Worm (Caenorhabditis elegans) whole organism, young adult: ENCODE measurements around the gene kap-1.

Source experiments
- B0019.2 ChIP-seq: fragments of 200-800 bp; sonication (Bioruptor generic); conservative IDR thresholded peaks from 2 replicates; pipeline ENCODE4 v1.3.6; 2022; ENCODE audit warnings: missing genetic modification reagents, missing genetic modification characterization, missing compliant biosample characterization
- D2030.7 ChIP-seq: fragments of 200-800 bp; sonication (Bioruptor generic); IDR thresholded peaks from 2 replicates; pipeline ENCODE4 v1.3.6; 2022; ENCODE audit warnings: missing genetic modification reagents, missing genetic modification characterization, missing compliant biosample characterization
- F23B12.7 ChIP-seq: sonication (generic microtip); optimal IDR thresholded peaks from 2 replicates; lab custom pipeline; 2017; ENCODE audit warnings: missing genetic modification characterization, mild to moderate bottlenecking, missing compliant biosample characterization, antibody characterized with exemption, moderate library complexity; ENCODE audit not compliant: insufficient read depth
- F33H1.4 ChIP-seq: fragments of 200-800 bp; sonication (Bioruptor generic); IDR thresholded peaks from 2 replicates; pipeline ENCODE4 v1.3.6; 2022; ENCODE audit warnings: missing genetic modification reagents, missing genetic modification characterization, missing compliant biosample characterization
- F37B4.10 ChIP-seq: fragments of 200-800 bp; sonication (Bioruptor generic); IDR thresholded peaks from 2 replicates; pipeline ENCODE4 v1.3.6; 2022; ENCODE audit warnings: missing genetic modification characterization, missing compliant biosample characterization
- F52B5.7 ChIP-seq: sonication (generic microtip); optimal IDR thresholded peaks from 2 replicates; lab custom pipeline; 2016; ENCODE audit warnings: mild to moderate bottlenecking, missing genetic modification characterization, missing compliant biosample characterization
- F55B11.4 ChIP-seq: sonication (generic microtip); optimal IDR thresholded peaks from 2 replicates; lab custom pipeline; 2016; ENCODE audit warnings: missing compliant biosample characterization, missing genetic modification characterization, borderline replicate concordance; ENCODE audit not compliant: insufficient read depth
- K11D2.4 ChIP-seq: fragments of 200-800 bp; sonication (Bioruptor generic); IDR thresholded peaks from 2 replicates; pipeline ENCODE4 v1.3.6; 2022; ENCODE audit warnings: missing genetic modification reagents, missing genetic modification characterization, missing compliant biosample characterization
- K12H6.12 ChIP-seq: fragments of 200-800 bp; sonication (Bioruptor generic); optimal IDR thresholded peaks from 2 replicates; lab custom pipeline; 2018; ENCODE audit warnings: mild to moderate bottlenecking, missing genetic modification characterization, missing compliant biosample characterization
- Y53F4B.3 ChIP-seq: fragments of 200-800 bp; sonication (Bioruptor generic); IDR thresholded peaks from 2 replicates; pipeline ENCODE4 v1.3.6; 2022; ENCODE audit warnings: missing genetic modification reagents, missing genetic modification characterization, missing compliant biosample characterization
- Y53G8AR.9 ChIP-seq: fragments of 200-800 bp; sonication (Bioruptor generic); conservative IDR thresholded peaks from 2 replicates; pipeline ENCODE4 v1.3.6; 2022; ENCODE audit warnings: missing genetic modification reagents, missing genetic modification characterization, missing compliant biosample characterization
- akir-1 ChIP-seq: fragments of 200-800 bp; sonication (Bioruptor generic); optimal IDR thresholded peaks from 2 replicates; lab custom pipeline; 2018; ENCODE audit warnings: mild to moderate bottlenecking, missing genetic modification characterization, moderate library complexity, missing compliant biosample characterization
- attf-5 ChIP-seq: fragments of 200-800 bp; sonication (Bioruptor generic); optimal IDR thresholded peaks from 2 replicates; lab custom pipeline; 2018; ENCODE audit warnings: mild to moderate bottlenecking, missing genetic modification characterization, missing compliant biosample characterization
- attf-6 ChIP-seq: fragments of 200-800 bp; sonication (Bioruptor generic); IDR thresholded peaks from 2 replicates; pipeline ENCODE4 v1.3.6; 2022; ENCODE audit warnings: missing genetic modification reagents, missing genetic modification characterization, missing compliant biosample characterization
- bed-1 ChIP-seq: fragments of 200-800 bp; sonication (Bioruptor generic); IDR thresholded peaks from 2 replicates; pipeline ENCODE4 v1.3.6; 2022; ENCODE audit warnings: missing genetic modification reagents, missing genetic modification characterization, missing compliant biosample characterization
- ceh-27 ChIP-seq: fragments of 200-800 bp; sonication (Bioruptor generic); optimal IDR thresholded peaks from 2 replicates; lab custom pipeline; 2018; ENCODE audit warnings: mild to moderate bottlenecking, missing genetic modification characterization, moderate library complexity, missing compliant biosample characterization
- ceh-79 ChIP-seq: sonication (generic microtip); optimal IDR thresholded peaks from 2 replicates; lab custom pipeline; 2017; ENCODE audit warnings: mild to moderate bottlenecking, missing genetic modification characterization, missing compliant biosample characterization
- dox-1 ChIP-seq: fragments of 200-800 bp; sonication (Bioruptor generic); IDR thresholded peaks from 2 replicates; pipeline ENCODE4 v1.3.6; 2022; ENCODE audit warnings: missing genetic modification reagents, missing genetic modification characterization, missing compliant biosample characterization
- egl-18 ChIP-seq: fragments of 200-800 bp; sonication (Bioruptor generic); IDR thresholded peaks from 2 replicates; pipeline ENCODE4 v1.3.6; 2022; ENCODE audit warnings: missing genetic modification reagents, missing genetic modification characterization, missing compliant biosample characterization
- him-1 ChIP-seq: sonication (generic microtip); optimal IDR thresholded peaks from 2 replicates; lab custom pipeline; 2016; ENCODE audit warnings: missing genotype, missing genetic modification reagents, missing genetic modification characterization, missing compliant biosample characterization
- hlh-12 ChIP-seq: sonication (generic microtip); optimal IDR thresholded peaks from 2 replicates; lab custom pipeline; 2016; ENCODE audit warnings: missing genetic modification characterization, missing compliant biosample characterization
- hlh-26 ChIP-seq: fragments of 200-800 bp; sonication (Bioruptor generic); conservative IDR thresholded peaks from 2 replicates; pipeline ENCODE4 v1.3.6; 2022; ENCODE audit warnings: missing genetic modification reagents, missing genetic modification characterization, missing compliant biosample characterization
- hmg-1.2 ChIP-seq: fragments of 200-800 bp; sonication (Bioruptor generic); IDR thresholded peaks from 2 replicates; pipeline ENCODE4 v1.3.6; 2022; ENCODE audit warnings: missing genetic modification reagents, missing genetic modification characterization, missing compliant biosample characterization
- hsf-1 ChIP-seq: fragments of 200-800 bp; sonication (Bioruptor generic); IDR thresholded peaks from 2 replicates; pipeline ENCODE4 v1.3.6; 2022; ENCODE audit warnings: missing genetic modification reagents, missing genetic modification characterization, missing compliant biosample characterization
- let-607 ChIP-seq, 2 experiments: fragments of 200-800 bp in 1 of 2; sonication (Bioruptor generic) in 1 of 2; sonication (generic microtip) in 1 of 2; optimal IDR thresholded peaks; 2 replicates each; lab custom pipeline; 2016 to 2018; ENCODE audit warnings: mild to moderate bottlenecking in 2 of 2, missing compliant biosample characterization in 2 of 2, missing genetic modification characterization in 2 of 2, moderate library complexity in 2 of 2, missing genotype in 1 of 2
- lin-26 ChIP-seq: fragments of 200-800 bp; sonication (Bioruptor generic); IDR thresholded peaks from 2 replicates; pipeline ENCODE4 v1.3.6; 2022; ENCODE audit warnings: missing genetic modification reagents, missing genetic modification characterization, missing compliant biosample characterization
- madf-10 ChIP-seq: sonication (generic microtip); optimal IDR thresholded peaks from 2 replicates; lab custom pipeline; 2016; ENCODE audit warnings: mild to moderate bottlenecking, missing genetic modification characterization, missing compliant biosample characterization
- madf-3 ChIP-seq: fragments of 200-800 bp; sonication (Bioruptor generic); IDR thresholded peaks from 2 replicates; pipeline ENCODE4 v1.3.6; 2022; ENCODE audit warnings: missing genetic modification reagents, missing genetic modification characterization, missing compliant biosample characterization
- madf-6 ChIP-seq: fragments of 200-800 bp; sonication (Bioruptor generic); IDR thresholded peaks from 2 replicates; pipeline ENCODE4 v1.3.6; 2022; ENCODE audit warnings: missing genetic modification reagents, missing genetic modification characterization, missing compliant biosample characterization
- mel-28 ChIP-seq: sonication (generic microtip); optimal IDR thresholded peaks from 2 replicates; lab custom pipeline; 2016; ENCODE audit warnings: borderline replicate concordance, mild to moderate bottlenecking, missing genetic modification characterization, missing compliant biosample characterization
- nfya-1 ChIP-seq: sonication (generic microtip); optimal IDR thresholded peaks from 2 replicates; lab custom pipeline; 2017; ENCODE audit warnings: antibody characterized with exemption, missing compliant biosample characterization, missing genetic modification characterization, borderline replicate concordance; ENCODE audit not compliant: insufficient read depth
- nfyb-1 ChIP-seq: fragments of 200-800 bp; sonication (Bioruptor generic); IDR thresholded peaks from 2 replicates; pipeline ENCODE4 v1.3.6; 2022; ENCODE audit warnings: missing genetic modification reagents, missing genetic modification characterization, missing compliant biosample characterization
- nhr-27 ChIP-seq: fragments of 200-800 bp; sonication (Bioruptor generic); optimal IDR thresholded peaks from 2 replicates; lab custom pipeline; 2018; ENCODE audit warnings: mild to moderate bottlenecking, missing genetic modification characterization, moderate library complexity, missing compliant biosample characterization
- pha-4 ChIP-seq: fragments of 150-350 bp; sonication (generic microtip); optimal IDR thresholded peaks from 2 replicates; lab custom pipeline; 2014; ENCODE audit warnings: missing biosample characterization, missing genetic modification reagents, missing genetic modification characterization
- rpc-1 ChIP-seq, 2 experiments: fragments of 150-350 bp in 1 of 2; sonication (generic microtip) in 1 of 2; optimal IDR thresholded peaks; 2 replicates each; lab custom pipeline; 2014 to 2018; ENCODE audit warnings: missing biosample characterization in 1 of 2, missing genetic modification characterization in 1 of 2, missing genetic modification reagents in 1 of 2, missing genotype in 1 of 2
- snpc-4 ChIP-seq, 5 experiments: fragments of 150-350 bp in 1 of 5; sonication (generic microtip) in 4 of 5; optimal IDR thresholded peaks; 2 replicates each; lab custom pipeline; 2014 to 2018; ENCODE audit warnings: missing genetic modification characterization in 5 of 5, missing biosample characterization in 3 of 5, antibody characterized with exemption in 2 of 5, mild to moderate bottlenecking in 2 of 5, missing compliant biosample characterization in 2 of 5, missing genotype in 2 of 5, moderate library complexity in 2 of 5, missing genetic modification reagents in 1 of 5
- somi-1 ChIP-seq: fragments of 200-800 bp; sonication (Bioruptor generic); optimal IDR thresholded peaks from 2 replicates; lab custom pipeline; 2018; ENCODE audit warnings: mild to moderate bottlenecking, missing genetic modification characterization, missing compliant biosample characterization
- tbp1 ChIP-seq: fragments of 200-800 bp; sonication (Bioruptor generic); optimal IDR thresholded peaks from 2 replicates; lab custom pipeline; 2018; ENCODE audit warnings: mild to moderate bottlenecking, missing genetic modification characterization, missing compliant biosample characterization
- tbx-9 ChIP-seq: sonication (generic microtip); optimal IDR thresholded peaks from 2 replicates; lab custom pipeline; 2016; ENCODE audit warnings: borderline replicate concordance, missing genetic modification characterization, inconsistent platforms, missing compliant biosample characterization
- tlf-1 ChIP-seq: fragments of 200-800 bp; sonication (Bioruptor generic); optimal IDR thresholded peaks from 2 replicates; lab custom pipeline; 2018; ENCODE audit warnings: mild to moderate bottlenecking, missing genetic modification characterization, missing compliant biosample characterization
- ztf-26 ChIP-seq: sonication (generic microtip); optimal IDR thresholded peaks from 2 replicates; lab custom pipeline; 2017; ENCODE audit warnings: missing genetic modification characterization, missing compliant biosample characterization
- ztf-28 ChIP-seq: fragments of 200-800 bp; sonication (Bioruptor generic); IDR thresholded peaks from 2 replicates; pipeline ENCODE4 v1.3.6; 2022; ENCODE audit warnings: missing genetic modification reagents, missing genetic modification characterization, missing compliant biosample characterization

The kap-1 gene

DNA sequence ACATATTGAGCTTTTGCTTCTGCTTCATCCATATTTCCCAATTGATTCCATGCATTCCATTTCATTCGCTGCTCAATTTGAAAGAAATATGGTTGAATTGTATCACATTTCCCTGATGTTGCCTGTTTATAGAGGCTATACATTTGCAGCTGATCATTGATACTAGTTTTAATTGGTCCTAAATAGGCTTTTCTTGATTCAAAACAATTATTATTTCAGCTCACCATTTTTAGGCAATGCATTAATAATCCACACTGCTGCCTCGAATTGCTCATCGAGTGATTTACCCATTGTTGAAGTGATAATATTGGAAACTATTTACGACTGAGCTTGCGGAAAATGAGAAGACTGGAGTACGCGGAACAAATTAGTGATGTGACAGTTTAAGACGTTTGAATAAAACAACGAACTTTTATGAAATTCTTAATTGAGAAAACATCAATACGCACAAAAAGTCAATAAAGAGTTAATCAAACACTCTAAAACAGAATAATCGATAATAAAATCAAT is 30.0 kb upstream of the kap-1 start, which contains the start of gene acbp-4:
Gene acbp-4, minus strand, starts transcription at position 510 of the 510 bp plus-strand sequence.
- TF ChIP-seq F52B5.7 (tag; lab: Kevin White, UChicago) (peak; percentile 11), F55B11.4 (tag; lab: Kevin White, UChicago) (no peak), hsf-1 (GFP tag; lab: Robert Waterston, UW) (peak; percentile 52; the same call in 1 of the 2 replicates), madf-6 (GFP tag; lab: Robert Waterston, UW) (peak; percentile 40; the same call in 1 of the 2 replicates), nfya-1 (no peak), attf-6 (GFP tag; lab: Robert Waterston, UW) (0 out of 2 replicates have a peak, but pooled peaks have one; percentile 14), F33H1.4 (GFP tag; lab: Robert Waterston, UW) (no peak), F37B4.10 (GFP tag; lab: Robert Waterston, UW) (no peak), him-1 (tag; lab: Kevin White, UChicago) (peak; percentile 97), lin-26 (GFP tag; lab: Robert Waterston, UW) (0 out of 2 replicates have a peak, but pooled peaks have one; percentile 35)

- no peak for TF ChIP-seq let-607 (tag; optimal IDR thresholded peaks at IDR 0.05; lab: Kevin White, UChicago)
- 0 out of 2 replicates have a peak, but pooled peaks have one; percentile 4 for TF ChIP-seq dox-1 (GFP tag; lab: Robert Waterston, UW)
- TF ChIP-seq nfyb-1, result no peak
- 0 out of 2 replicates have a peak, but pooled peaks have one; percentile 12 for TF ChIP-seq lin-26 (GFP tag; lab: Robert Waterston, UW)
- no peak for TF ChIP-seq somi-1 (GFP tag; lab: Kevin White, UChicago)
- TF ChIP-seq F23B12.7 (tag; lab: Kevin White, UChicago), result no peak
- TF ChIP-seq akir-1 (GFP tag; lab: Kevin White, UChicago), result no peak
- TF ChIP-seq tbp1 (GFP tag; lab: Kevin White, UChicago), result peak; percentile 16
- no peak for TF ChIP-seq bed-1 (GFP tag; lab: Robert Waterston, UW)
- peak; percentile 12; the same call in 1 of the 2 replicates for TF ChIP-seq hmg-1.2 (GFP tag; lab: Robert Waterston, UW)
- no peak for TF ChIP-seq tlf-1 (GFP tag; lab: Kevin White, UChicago)
- TF ChIP-seq pha-4, result no peak
- TF ChIP-seq K12H6.12 (tag; lab: Kevin White, UChicago), result no peak
- TF ChIP-seq tbx-9 (tag; lab: Kevin White, UChicago), result no peak
- TF ChIP-seq hlh-26 (GFP tag; lab: Robert Waterston, UW), result no peak
- no peak for TF ChIP-seq attf-5
- no peak for TF ChIP-seq madf-10
- TF ChIP-seq K11D2.4 (GFP tag; lab: Robert Waterston, UW), result no peak
- no peak for TF ChIP-seq ceh-79 (tag; lab: Kevin White, UChicago)
- 0 out of 2 replicates have a peak, but pooled peaks have one; percentile 23 for TF ChIP-seq madf-3
- no peak for TF ChIP-seq Y53F4B.3 (GFP tag; lab: Robert Waterston, UW)
- TF ChIP-seq D2030.7, result peak; percentile 79
- TF ChIP-seq egl-18, result no peak
- TF ChIP-seq ztf-26 (tag; lab: Kevin White, UChicago), result no peak
- TF ChIP-seq snpc-4 (GFP tag; optimal IDR thresholded peaks at IDR 0.05; lab: Kevin White, UChicago), result no peak
- TF ChIP-seq snpc-4 (tag; optimal IDR thresholded peaks at IDR 0.05; lab: Kevin White, UChicago), result peak in 1 of 4 experiments; percentile 12
- TF ChIP-seq ceh-27 (GFP tag; lab: Kevin White, UChicago), result no peak
- no peak for TF ChIP-seq hlh-12
- TF ChIP-seq mel-28 (tag; lab: Kevin White, UChicago), result no peak
- TF ChIP-seq rpc-1 (optimal IDR thresholded peaks at IDR 0.05; lab: Kevin White, UChicago), result no peak
- TF ChIP-seq rpc-1 (tag; optimal IDR thresholded peaks at IDR 0.05; lab: Kevin White, UChicago), result no peak
- TF ChIP-seq nfya-1, result no peak
- TF ChIP-seq nhr-27, result no peak
- TF ChIP-seq ztf-28 (GFP tag; lab: Robert Waterston, UW), result no peak
- no peak for TF ChIP-seq Y53G8AR.9 (GFP tag; lab: Robert Waterston, UW)
- TF ChIP-seq B0019.2 (GFP tag; lab: Robert Waterston, UW), result no peak
- no peak for TF ChIP-seq F55B11.4 (tag; lab: Kevin White, UChicago)
Observed at ce11 chrIII:7310662-7311340, 27.8 kb upstream of the kap-1 start, which contains the start of the genes F56C9.6 and F56C9.3. Gene F56C9.6, minus strand, starts transcription at chrIII:7310773. Gene F56C9.3, plus strand, starts transcription at chrIII:7311290.
